Fruit fly (Drosophila melanogaster) whole organism, embryonic: ENCODE results near the gene GstD11.

Source experiments
- ATbp ChIP-seq: fragments of 200-800 bp; sonication (Bioruptor generic); optimal IDR thresholded peaks from 2 replicates; lab custom pipeline; 2017; ENCODE audit warnings: missing biosample characterization, mild to moderate bottlenecking, missing genetic modification characterization, missing genetic modification reagents
- Atf-2 ChIP-seq: fragments of 200-800 bp; sonication (Bioruptor generic); optimal IDR thresholded peaks from 2 replicates; lab custom pipeline; 2016; ENCODE audit warnings: missing biosample characterization, missing genetic modification characterization
- CG10462 ChIP-seq: fragments of 200-800 bp; sonication (Bioruptor generic); optimal IDR thresholded peaks from 2 replicates; lab custom pipeline; 2016; ENCODE audit warnings: missing biosample characterization, missing genetic modification characterization
- CG11560 ChIP-seq: fragments of 200-800 bp; sonication (Bioruptor generic); IDR thresholded peaks from 3 replicates; pipeline ENCODE4 v1.3.6; 2022; ENCODE audit warnings: missing biosample characterization, missing genetic modification characterization
- CG12071 ChIP-seq: fragments of 200-800 bp; sonication (Bioruptor generic); optimal IDR thresholded peaks from 3 replicates; lab custom pipeline; 2018; ENCODE audit warnings: missing biosample characterization, mild to moderate bottlenecking, missing genetic modification characterization
- CG12104 ChIP-seq: fragments of 200-800 bp; sonication (Bioruptor generic); optimal IDR thresholded peaks from 3 replicates; lab custom pipeline; 2016; ENCODE audit warnings: missing biosample characterization, missing genetic modification characterization
- CG14050 ChIP-seq: fragments of 200-800 bp; sonication (Bioruptor generic); IDR thresholded peaks from 3 replicates; pipeline ENCODE4 v1.3.6; 2022; ENCODE audit warnings: missing biosample characterization, missing genetic modification characterization
- CG1529 ChIP-seq: fragments of 200-800 bp; sonication (Bioruptor generic); optimal IDR thresholded peaks from 3 replicates; lab custom pipeline; 2018; ENCODE audit warnings: missing biosample characterization, missing genetic modification characterization
- CG16815 ChIP-seq: fragments of 200-800 bp; sonication (Bioruptor generic); optimal IDR thresholded peaks from 3 replicates; lab custom pipeline; 2017; ENCODE audit warnings: missing biosample characterization, mild to moderate bottlenecking, missing genetic modification characterization
- CG2678 ChIP-seq: fragments of 200-800 bp; sonication (Bioruptor generic); optimal IDR thresholded peaks from 3 replicates; lab custom pipeline; 2019; ENCODE audit warnings: missing biosample characterization, mild to moderate bottlenecking, missing genetic modification characterization, moderate library complexity
- CG2712 ChIP-seq: fragments of 200-800 bp; optimal IDR thresholded peaks from 3 replicates; lab custom pipeline; 2019; ENCODE audit warnings: missing biosample characterization, mild to moderate bottlenecking, missing genetic modification characterization, moderate library complexity
- CG30431 ChIP-seq: fragments of 200-800 bp; sonication (Bioruptor generic); optimal IDR thresholded peaks from 2 replicates; lab custom pipeline; 2017; ENCODE audit warnings: missing biosample characterization, missing genetic modification characterization
- CG3726 ChIP-seq: fragments of 200-800 bp; sonication (Bioruptor generic); IDR thresholded peaks from 3 replicates; pipeline ENCODE4, ENCODE4 v1.3.6; 2022; ENCODE audit warnings: missing biosample characterization, missing genetic modification characterization
- CG4404 ChIP-seq: fragments of 200-800 bp; sonication (Bioruptor generic); IDR thresholded peaks from 2 replicates; pipeline ENCODE4 v1.3.6; 2022; ENCODE audit warnings: missing biosample characterization, missing genetic modification characterization
- CG4730 ChIP-seq: fragments of 200-800 bp; sonication (Bioruptor generic); IDR thresholded peaks from 2 replicates; pipeline ENCODE4 v1.3.6; 2022; ENCODE audit warnings: missing biosample characterization, missing genetic modification characterization
- CG5180 ChIP-seq: fragments of 200-800 bp; sonication (Bioruptor generic); optimal IDR thresholded peaks from 3 replicates; lab custom pipeline; 2017; ENCODE audit warnings: missing biosample characterization, missing genetic modification characterization, mild to moderate bottlenecking, moderate library complexity, missing genetic modification reagents
- CG6254 ChIP-seq: fragments of 200-800 bp; sonication (Bioruptor generic); optimal IDR thresholded peaks from 3 replicates; lab custom pipeline; 2017; ENCODE audit warnings: mild to moderate bottlenecking, missing biosample characterization, missing genetic modification reagents, missing genetic modification characterization
- CG9437 ChIP-seq: fragments of 200-800 bp; sonication (Bioruptor generic); optimal IDR thresholded peaks from 2 replicates; lab custom pipeline; 2018; ENCODE audit warnings: missing biosample characterization, mild to moderate bottlenecking, missing genetic modification characterization
- CG9932 ChIP-seq: fragments of 200-800 bp; sonication (Bioruptor generic); IDR thresholded peaks from 2 replicates; pipeline ENCODE4 v1.3.6; 2022; ENCODE audit warnings: missing biosample characterization, missing genetic modification characterization
- CkIIα-i1 ChIP-seq: fragments of 200-800 bp; sonication (Bioruptor generic); IDR thresholded peaks from 2 replicates; pipeline ENCODE4 v1.3.6; 2022; ENCODE audit warnings: missing biosample characterization, missing genetic modification characterization
- Dad ChIP-seq: fragments of 200-800 bp; sonication (Bioruptor generic); optimal IDR thresholded peaks from 3 replicates; lab custom pipeline; 2016; ENCODE audit warnings: missing biosample characterization, missing genetic modification characterization
- Dp ChIP-seq: fragments of 200-800 bp; sonication (Bioruptor generic); optimal IDR thresholded peaks from 2 replicates; lab custom pipeline; 2018; ENCODE audit warnings: missing biosample characterization, mild to moderate bottlenecking, missing genetic modification characterization, moderate library complexity
- Ets97D ChIP-seq: fragments of 200-800 bp; sonication (Bioruptor generic); optimal IDR thresholded peaks from 3 replicates; lab custom pipeline; 2016; ENCODE audit warnings: missing biosample characterization, missing genetic modification characterization
- Fer1 ChIP-seq: fragments of 200-800 bp; sonication (Bioruptor generic); optimal IDR thresholded peaks from 2 replicates; lab custom pipeline; 2017; ENCODE audit warnings: missing biosample characterization, mild to moderate bottlenecking, missing genetic modification characterization
- Gsc ChIP-seq: fragments of 200-800 bp; sonication (Bioruptor generic); IDR thresholded peaks from 2 replicates; pipeline ENCODE4 v1.3.6; 2022; ENCODE audit warnings: missing biosample characterization, missing genetic modification characterization
- Hsf ChIP-seq: fragments of 200-800 bp; sonication (Bioruptor generic); optimal IDR thresholded peaks from 3 replicates; lab custom pipeline; 2016; ENCODE audit warnings: missing biosample characterization, missing genetic modification characterization
- Jarid2 ChIP-seq: fragments of 200-800 bp; sonication (Bioruptor generic); optimal IDR thresholded peaks from 3 replicates; lab custom pipeline; 2017; ENCODE audit warnings: mild to moderate bottlenecking, missing biosample characterization, missing genetic modification reagents, missing genetic modification characterization
- NC2β ChIP-seq: fragments of 200-800 bp; sonication (Bioruptor generic); optimal IDR thresholded peaks from 2 replicates; lab custom pipeline; 2016; ENCODE audit warnings: missing biosample characterization, missing genetic modification characterization
- Stat92E ChIP-seq, 3 experiments: fragments of >200 bp in 2 of 3; fragments of 200-800 bp in 1 of 3; sonication (Bioruptor generic) in 1 of 3; optimal IDR thresholded peaks; 2 replicates each; lab custom pipeline; 2017 to 2019; ENCODE audit warnings: missing biosample characterization in 3 of 3, missing genetic modification characterization in 3 of 3, mild to moderate bottlenecking in 1 of 3, moderate library complexity in 1 of 3
- YL-1 ChIP-seq: fragments of 200-800 bp; sonication (Bioruptor generic); optimal IDR thresholded peaks from 3 replicates; lab custom pipeline; 2017; ENCODE audit warnings: missing biosample characterization, mild to moderate bottlenecking, missing genetic modification characterization
- ac ChIP-seq: fragments of 200-800 bp; sonication (Bioruptor generic); optimal IDR thresholded peaks from 3 replicates; lab custom pipeline; 2017; ENCODE audit warnings: missing biosample characterization, mild to moderate bottlenecking, missing genetic modification characterization
- ap ChIP-seq: fragments of 200-800 bp; sonication (Bioruptor generic); IDR thresholded peaks from 2 replicates; pipeline ENCODE4 v1.3.6; 2022; ENCODE audit warnings: missing biosample characterization, missing genetic modification characterization
- ato ChIP-seq: fragments of 200-800 bp; sonication (Bioruptor generic); IDR thresholded peaks from 2 replicates; pipeline ENCODE4 v1.3.6; 2022; ENCODE audit warnings: missing biosample characterization, missing genetic modification characterization; ENCODE audit not compliant: partially characterized antibody
- chn ChIP-seq: fragments of 200-800 bp; sonication (Bioruptor generic); optimal IDR thresholded peaks from 2 replicates; lab custom pipeline; 2016; ENCODE audit warnings: missing biosample characterization, missing genetic modification characterization
- cwo ChIP-seq: fragments of 200-800 bp; sonication (Bioruptor generic); optimal IDR thresholded peaks from 3 replicates; lab custom pipeline; 2017; ENCODE audit warnings: missing biosample characterization, missing genetic modification characterization, mild to moderate bottlenecking, moderate library complexity, missing genetic modification reagents
- gfzf ChIP-seq: fragments of 200-800 bp; sonication (Bioruptor generic); optimal IDR thresholded peaks from 2 replicates; lab custom pipeline; 2016; ENCODE audit warnings: missing biosample characterization, mild to moderate bottlenecking, missing genetic modification characterization, moderate library complexity
- gt ChIP-seq: fragments of 200-800 bp; sonication (Bioruptor generic); IDR thresholded peaks from 2 replicates; pipeline ENCODE4 v1.3.6; 2022; ENCODE audit warnings: missing biosample characterization, missing genetic modification characterization
- hkb ChIP-seq, 2 experiments: fragments of 200-800 bp in 1 of 2; fragments of >200 bp in 1 of 2; sonication (Bioruptor generic) in 1 of 2; IDR thresholded peaks in 1 of 2; optimal IDR thresholded peaks in 1 of 2; 2 replicates each; pipeline versions ENCODE4 v1.3.6 to Lab custom; 2017 to 2022; ENCODE audit warnings: missing biosample characterization in 1 of 2, missing genetic modification characterization in 1 of 2
- ken ChIP-seq: fragments of 200-800 bp; sonication (Bioruptor generic); IDR thresholded peaks from 3 replicates; pipeline ENCODE4 v1.3.6; 2022; ENCODE audit warnings: missing biosample characterization, missing genetic modification characterization
- nerfin-1 ChIP-seq: fragments of 200-800 bp; sonication (Bioruptor generic); optimal IDR thresholded peaks from 3 replicates; lab custom pipeline; 2019; ENCODE audit warnings: missing biosample characterization, mild to moderate bottlenecking, missing genetic modification characterization, moderate library complexity
- pb ChIP-seq: fragments of 200-800 bp; sonication (Bioruptor generic); optimal IDR thresholded peaks from 3 replicates; lab custom pipeline; 2016; ENCODE audit warnings: missing biosample characterization, missing genetic modification characterization
- pfk ChIP-seq: fragments of 200-800 bp; sonication (Bioruptor generic); optimal IDR thresholded peaks from 2 replicates; lab custom pipeline; 2018; ENCODE audit warnings: missing biosample characterization, mild to moderate bottlenecking, missing genetic modification characterization, moderate library complexity
- pzg ChIP-seq: fragments of 200-800 bp; sonication (Bioruptor generic); optimal IDR thresholded peaks from 3 replicates; lab custom pipeline; 2018; ENCODE audit warnings: missing biosample characterization, mild to moderate bottlenecking, missing genetic modification characterization, moderate library complexity
- salm ChIP-seq: fragments of 200-800 bp; sonication (Bioruptor generic); optimal IDR thresholded peaks from 2 replicates; lab custom pipeline; 2018; ENCODE audit warnings: missing biosample characterization, mild to moderate bottlenecking, missing genetic modification characterization
- scrt ChIP-seq: fragments of 200-800 bp; sonication (Bioruptor generic); optimal IDR thresholded peaks from 2 replicates; lab custom pipeline; 2018; ENCODE audit warnings: missing biosample characterization, mild to moderate bottlenecking, missing genetic modification characterization, moderate library complexity
- sens-2 ChIP-seq: fragments of 200-800 bp; sonication (Bioruptor generic); IDR thresholded peaks from 2 replicates; pipeline ENCODE4 v1.3.6; 2022; ENCODE audit warnings: missing biosample characterization, missing genetic modification characterization
- tio ChIP-seq: fragments of 200-800 bp; sonication (Bioruptor generic); optimal IDR thresholded peaks from 2 replicates; lab custom pipeline; 2017; ENCODE audit warnings: missing biosample characterization, missing genetic modification characterization, inconsistent platforms
- usp ChIP-seq: fragments of >200 bp; optimal IDR thresholded peaks from 2 replicates; lab custom pipeline; 2017; ENCODE audit warnings: missing biosample characterization, missing genetic modification characterization
- vvl ChIP-seq: fragments of 200-800 bp; sonication (Bioruptor generic); IDR thresholded peaks from 2 replicates; pipeline ENCODE4 v1.3.6; 2022; ENCODE audit warnings: missing biosample characterization, missing genetic modification characterization
- z ChIP-seq: fragments of 200-800 bp; sonication (Bioruptor generic); IDR thresholded peaks from 3 replicates; pipeline ENCODE4 v1.3.6; 2022; ENCODE audit warnings: missing biosample characterization, missing genetic modification characterization

The GstD11 gene

dm6 chr3R:12369135-12369792, 13.9 kb upstream of the GstD11 start, which contains the start of gene GstD1 (continued):
- TF ChIP-seq CG14050 (GFP tag; lab: Robert Waterston, UW) (no peak), Gsc (GFP tag; lab: Robert Waterston, UW) (no peak), pb (GFP tag; lab: Kevin White, UChicago) (peak; percentile 35), chn (GFP tag; lab: Kevin White, UChicago) (peak; percentile 30), Hsf (GFP tag; lab: Kevin White, UChicago) (no peak), CG11560 (tag; lab: Robert Waterston, UW) (no peak), tio (GFP tag; lab: Kevin White, UChicago) (peak; percentile 0), CG12071 (GFP tag; lab: Kevin White, UChicago) (no peak), CG30431 (GFP tag; lab: Kevin White, UChicago) (no peak), ap (no peak), CG2678 (tag; lab: Kevin White, UChicago) (peak; percentile 49), CG16815 (no peak), CG3726 (GFP tag; lab: Robert Waterston, UW) (no peak), ken (GFP tag; lab: Robert Waterston, UW) (no peak), Ets97D (no peak), CG9437 (GFP tag; lab: Kevin White, UChicago) (peak; percentile 35), scrt (GFP tag; lab: Kevin White, UChicago) (peak; percentile 35), CG6254 (GFP tag; lab: Kevin White, UChicago) (no peak), CG2712 (tag; lab: Kevin White, UChicago) (peak; percentile 21), YL-1 (GFP tag; lab: Kevin White, UChicago) (no peak), ATbp (GFP tag; lab: Kevin White, UChicago) (peak; percentile 8), CG1529 (GFP tag; lab: Kevin White, UChicago) (no peak), Stat92E (GFP tag; optimal IDR thresholded peaks at IDR 0.05; lab: Kevin White, UChicago) (peak in 1 of 3 experiments; percentile 21), pzg (GFP tag; lab: Kevin White, UChicago) (no peak), CG4404 (GFP tag; lab: Robert Waterston, UW) (no peak), cwo (GFP tag; lab: Kevin White, UChicago) (peak; percentile 47), Atf-2 (GFP tag; lab: Kevin White, UChicago) (no peak), gfzf (GFP tag; lab: Kevin White, UChicago) (no peak), CG4730 (GFP tag; lab: Robert Waterston, UW) (no peak), CG12104 (GFP tag; lab: Kevin White, UChicago) (peak; percentile 28), nerfin-1 (tag; lab: Kevin White, UChicago) (no peak), NC2β (peak; percentile 38), Jarid2 (GFP tag; lab: Kevin White, UChicago) (peak; percentile 90), Dp (GFP tag; lab: Kevin White, UChicago) (no peak), ac (GFP tag; lab: Kevin White, UChicago) (no peak), vvl (GFP tag; lab: Robert Waterston, UW) (peak; percentile 44; the same call in 1 of the 2 replicates), CG5180 (GFP tag; lab: Kevin White, UChicago) (no peak), Fer1 (GFP tag; lab: Kevin White, UChicago) (peak; percentile 38), CG10462 (GFP tag; lab: Kevin White, UChicago) (no peak), sens-2 (GFP tag; lab: Robert Waterston, UW) (no peak), Dad (GFP tag; lab: Kevin White, UChicago) (no peak), pfk (GFP tag; lab: Kevin White, UChicago) (peak; percentile 17), usp (no peak), salm (no peak), CkIIα-i1 (no peak), gt (GFP tag; lab: Robert Waterston, UW) (no peak), CG9932 (GFP tag; lab: Robert Waterston, UW) (peak; percentile 51), hkb (optimal IDR thresholded peaks at IDR 0.05; lab: Kevin White, UChicago) (no peak), hkb (GFP tag; IDR thresholded peaks at IDR 0.05; lab: Robert Waterston, UW) (no peak), z (no peak), ato (no peak)
